Fruit fly (Drosophila melanogaster) whole organism, embryonic: Measurements from ENCODE around the gene CG4382.

ENCODE experiments used
- Abd-B ChIP-seq: fragments of 200-800 bp; sonication (Bioruptor generic); optimal IDR thresholded peaks from 2 replicates; lab custom pipeline; 2018; ENCODE audit warnings: missing biosample characterization, mild to moderate bottlenecking, missing genetic modification characterization, moderate library complexity
- Aef1 ChIP-seq: fragments of 200-800 bp; sonication (Bioruptor generic); IDR thresholded peaks from 3 replicates; pipeline ENCODE4 v1.3.6; 2022; ENCODE audit warnings: missing biosample characterization, missing genetic modification characterization
- Awh ChIP-seq: fragments of 200-800 bp; sonication (Bioruptor generic); IDR thresholded peaks from 2 replicates; pipeline ENCODE4, ENCODE4 v1.3.6; 2022; ENCODE audit warnings: missing biosample characterization, missing genetic modification characterization
- CG10979 ChIP-seq: fragments of 200-800 bp; sonication (Bioruptor generic); optimal IDR thresholded peaks from 2 replicates; lab custom pipeline; 2018; ENCODE audit warnings: missing biosample characterization, mild to moderate bottlenecking, missing genetic modification characterization, moderate library complexity
- CG11695 ChIP-seq: fragments of 200-800 bp; sonication (Bioruptor generic); IDR thresholded peaks from 3 replicates; pipeline ENCODE4 v1.3.6; 2022; ENCODE audit warnings: missing biosample characterization, missing genetic modification characterization
- CG14050 ChIP-seq: fragments of 200-800 bp; sonication (Bioruptor generic); IDR thresholded peaks from 3 replicates; pipeline ENCODE4 v1.3.6; 2022; ENCODE audit warnings: missing biosample characterization, missing genetic modification characterization
- CG14965 ChIP-seq: fragments of 200-800 bp; sonication (Bioruptor generic); optimal IDR thresholded peaks from 2 replicates; lab custom pipeline; 2016; ENCODE audit warnings: missing biosample characterization, missing genetic modification characterization, borderline replicate concordance
- CG18476 ChIP-seq: fragments of 200-800 bp; sonication (Bioruptor generic); optimal IDR thresholded peaks from 2 replicates; lab custom pipeline; 2016; ENCODE audit warnings: missing biosample characterization, mild to moderate bottlenecking, missing genetic modification characterization
- CG18599 ChIP-seq: fragments of 200-800 bp; sonication (Bioruptor generic); optimal IDR thresholded peaks from 3 replicates; lab custom pipeline; 2017; ENCODE audit warnings: missing biosample characterization, missing genetic modification characterization, mild to moderate bottlenecking, moderate library complexity, missing genetic modification reagents
- CG2712 ChIP-seq: fragments of 200-800 bp; optimal IDR thresholded peaks from 3 replicates; lab custom pipeline; 2019; ENCODE audit warnings: missing biosample characterization, mild to moderate bottlenecking, missing genetic modification characterization, moderate library complexity
- CG32532 ChIP-seq: fragments of 200-800 bp; sonication (Bioruptor generic); IDR thresholded peaks from 2 replicates; pipeline ENCODE4 v1.3.6; 2022; ENCODE audit warnings: missing biosample characterization, missing genetic modification characterization
- CG33213 ChIP-seq: fragments of 200-800 bp; sonication (Bioruptor generic); optimal IDR thresholded peaks from 3 replicates; lab custom pipeline; 2016; ENCODE audit warnings: missing biosample characterization, missing genetic modification characterization
- CG3726 ChIP-seq: fragments of 200-800 bp; sonication (Bioruptor generic); IDR thresholded peaks from 3 replicates; pipeline ENCODE4, ENCODE4 v1.3.6; 2022; ENCODE audit warnings: missing biosample characterization, missing genetic modification characterization
- CG6813 ChIP-seq: fragments of 200-800 bp; sonication (Bioruptor generic); optimal IDR thresholded peaks from 2 replicates; lab custom pipeline; 2017; ENCODE audit warnings: missing biosample characterization, missing genetic modification characterization, mild to moderate bottlenecking, moderate library complexity, missing genetic modification reagents
- CG7963 ChIP-seq: fragments of 200-800 bp; sonication (Bioruptor generic); IDR thresholded peaks from 3 replicates; pipeline ENCODE4 v1.3.6; 2022; ENCODE audit warnings: missing biosample characterization, missing genetic modification characterization; ENCODE audit not compliant: partially characterized antibody
- CG8388 ChIP-seq: fragments of 200-800 bp; sonication (Bioruptor generic); optimal IDR thresholded peaks from 2 replicates; lab custom pipeline; 2019; ENCODE audit warnings: missing biosample characterization, mild to moderate bottlenecking, missing genetic modification characterization, moderate library complexity
- CG9932 ChIP-seq: fragments of 200-800 bp; sonication (Bioruptor generic); IDR thresholded peaks from 2 replicates; pipeline ENCODE4 v1.3.6; 2022; ENCODE audit warnings: missing biosample characterization, missing genetic modification characterization
- Camta ChIP-seq: fragments of 200-800 bp; sonication (Bioruptor generic); optimal IDR thresholded peaks from 2 replicates; lab custom pipeline; 2016; ENCODE audit warnings: missing biosample characterization, missing genetic modification characterization
- Dip2 ChIP-seq: fragments of 200-800 bp; sonication (Bioruptor generic); IDR thresholded peaks from 2 replicates; pipeline ENCODE4 v1.3.6; 2022; ENCODE audit warnings: missing biosample characterization, missing genetic modification characterization
- Dip3 ChIP-seq: fragments of 200-800 bp; sonication (Bioruptor generic); optimal IDR thresholded peaks from 3 replicates; lab custom pipeline; 2016; ENCODE audit warnings: missing biosample characterization, missing genetic modification characterization
- Ets97D ChIP-seq: fragments of 200-800 bp; sonication (Bioruptor generic); optimal IDR thresholded peaks from 3 replicates; lab custom pipeline; 2016; ENCODE audit warnings: missing biosample characterization, missing genetic modification characterization
- Fer2 ChIP-seq: fragments of 200-800 bp; sonication (Bioruptor generic); optimal IDR thresholded peaks from 2 replicates; lab custom pipeline; 2018; ENCODE audit warnings: missing biosample characterization, mild to moderate bottlenecking, missing genetic modification characterization, moderate library complexity
- H2.0 ChIP-seq: fragments of 200-800 bp; sonication (Bioruptor generic); IDR thresholded peaks from 2 replicates; pipeline ENCODE4 v1.3.6; 2022; ENCODE audit warnings: missing biosample characterization, missing genetic modification characterization
- HLH4C ChIP-seq: fragments of 200-800 bp; sonication (Bioruptor generic); IDR thresholded peaks from 3 replicates; pipeline ENCODE4 v1.3.6; 2022; ENCODE audit warnings: missing biosample characterization, missing genetic modification characterization; ENCODE audit not compliant: partially characterized antibody
- Lim3 ChIP-seq: fragments of 200-800 bp; sonication (Bioruptor generic); IDR thresholded peaks from 2 replicates; pipeline ENCODE4 v1.3.6; 2022; ENCODE audit warnings: missing biosample characterization, missing genetic modification characterization
- Lpt ChIP-seq: fragments of >200 bp; optimal IDR thresholded peaks from 2 replicates; lab custom pipeline; 2018; ENCODE audit warnings: missing biosample characterization, missing genetic modification characterization
- Mad ChIP-seq: fragments of 200-800 bp; sonication (Bioruptor generic); optimal IDR thresholded peaks from 2 replicates; lab custom pipeline; 2016; ENCODE audit warnings: missing biosample characterization, missing genetic modification characterization
- Max ChIP-seq: fragments of 200-800 bp; sonication (Bioruptor generic); optimal IDR thresholded peaks from 2 replicates; lab custom pipeline; 2016; ENCODE audit warnings: missing biosample characterization, mild to moderate bottlenecking, missing genetic modification characterization
- Mrtf ChIP-seq: fragments of 200-800 bp; sonication (Bioruptor generic); IDR thresholded peaks from 3 replicates; pipeline ENCODE4 v1.3.6; 2022; ENCODE audit warnings: missing biosample characterization, missing genetic modification characterization
- Nf-YB ChIP-seq: fragments of 200-800 bp; sonication (Bioruptor generic); optimal IDR thresholded peaks from 3 replicates; lab custom pipeline; 2019; ENCODE audit warnings: missing biosample characterization, mild to moderate bottlenecking, missing genetic modification characterization, moderate library complexity
- TFAM ChIP-seq: fragments of 200-800 bp; sonication (Bioruptor generic); optimal IDR thresholded peaks from 2 replicates; lab custom pipeline; 2017; ENCODE audit warnings: missing biosample characterization, missing genetic modification characterization, inconsistent platforms
- da ChIP-seq: fragments of 200-800 bp; sonication (Bioruptor generic); optimal IDR thresholded peaks from 2 replicates; lab custom pipeline; 2016; ENCODE audit warnings: missing biosample characterization, missing genetic modification characterization
- disco-r ChIP-seq: fragments of 200-800 bp; sonication (Bioruptor generic); optimal IDR thresholded peaks from 2 replicates; lab custom pipeline; 2016; ENCODE audit warnings: missing biosample characterization, missing genetic modification characterization
- dmrt11E ChIP-seq: fragments of 200-800 bp; sonication (Bioruptor generic); optimal IDR thresholded peaks from 3 replicates; lab custom pipeline; 2018; ENCODE audit warnings: missing biosample characterization, mild to moderate bottlenecking, missing genetic modification characterization, moderate library complexity
- dpn ChIP-seq, 2 experiments: fragments of 200-800 bp; sonication (Bioruptor generic); optimal IDR thresholded peaks; 3 replicates each; lab custom pipeline; 2016; ENCODE audit warnings: missing biosample characterization in 2 of 2, missing genetic modification characterization in 2 of 2
- fu2 ChIP-seq: fragments of 200-800 bp; sonication (Bioruptor generic); optimal IDR thresholded peaks from 2 replicates; lab custom pipeline; 2016; ENCODE audit warnings: missing biosample characterization, missing genetic modification characterization
- gcm ChIP-seq: fragments of 200-800 bp; sonication (Bioruptor generic); optimal IDR thresholded peaks from 2 replicates; lab custom pipeline; 2019; ENCODE audit warnings: missing biosample characterization, mild to moderate bottlenecking, missing genetic modification characterization, moderate library complexity
- gro ChIP-seq: fragments of 200-800 bp; sonication (Bioruptor generic); optimal IDR thresholded peaks from 2 replicates; lab custom pipeline; 2016; ENCODE audit warnings: missing biosample characterization, missing genetic modification characterization
- jumu ChIP-seq: fragments of 200-800 bp; sonication (Bioruptor generic); optimal IDR thresholded peaks from 3 replicates; lab custom pipeline; 2016; ENCODE audit warnings: missing biosample characterization, missing genetic modification characterization
- pb ChIP-seq: fragments of 200-800 bp; sonication (Bioruptor generic); optimal IDR thresholded peaks from 3 replicates; lab custom pipeline; 2016; ENCODE audit warnings: missing biosample characterization, missing genetic modification characterization
- pfk ChIP-seq: fragments of 200-800 bp; sonication (Bioruptor generic); optimal IDR thresholded peaks from 2 replicates; lab custom pipeline; 2018; ENCODE audit warnings: missing biosample characterization, mild to moderate bottlenecking, missing genetic modification characterization, moderate library complexity
- pros ChIP-seq: fragments of 200-800 bp; sonication (Bioruptor generic); optimal IDR thresholded peaks from 3 replicates; lab custom pipeline; 2019; ENCODE audit warnings: missing biosample characterization, mild to moderate bottlenecking, missing genetic modification characterization, moderate library complexity
- ranshi ChIP-seq: fragments of 200-800 bp; sonication (Bioruptor generic); IDR thresholded peaks from 2 replicates; pipeline ENCODE4 v1.3.6; 2022; ENCODE audit warnings: missing biosample characterization, missing genetic modification characterization
- repo ChIP-seq: fragments of 200-800 bp; sonication (Bioruptor generic); optimal IDR thresholded peaks from 2 replicates; lab custom pipeline; 2016; ENCODE audit warnings: missing biosample characterization, missing genetic modification characterization
- schlank ChIP-seq: fragments of 200-800 bp; sonication (Bioruptor generic); optimal IDR thresholded peaks from 2 replicates; lab custom pipeline; 2018; ENCODE audit warnings: missing biosample characterization, mild to moderate bottlenecking, missing genetic modification characterization
- sr ChIP-seq: fragments of 200-800 bp; sonication (Bioruptor generic); IDR thresholded peaks from 3 replicates; pipeline ENCODE4 v1.3.6; 2022; ENCODE audit warnings: missing biosample characterization, missing genetic modification characterization
- ssp ChIP-seq: fragments of 200-800 bp; sonication (Bioruptor generic); IDR thresholded peaks from 2 replicates; pipeline ENCODE4 v1.3.6; 2022; ENCODE audit warnings: missing biosample characterization, missing genetic modification characterization
- tna ChIP-seq: fragments of 200-800 bp; sonication (Bioruptor generic); IDR thresholded peaks from 2 replicates; pipeline ENCODE4 v1.3.6; 2022; ENCODE audit warnings: missing biosample characterization, missing genetic modification characterization; ENCODE audit not compliant: partially characterized antibody
- unc-4 ChIP-seq: fragments of 200-800 bp; sonication (Bioruptor generic); IDR thresholded peaks from 2 replicates; pipeline ENCODE4 v1.3.6; 2022; ENCODE audit warnings: missing biosample characterization, missing genetic modification characterization; ENCODE audit not compliant: partially characterized antibody
- zen ChIP-seq: fragments of 200-800 bp; sonication (Bioruptor generic); optimal IDR thresholded peaks from 3 replicates; lab custom pipeline; 2018; ENCODE audit warnings: missing biosample characterization, mild to moderate bottlenecking, missing genetic modification characterization, moderate library complexity

The CG4382 gene

DNA sequence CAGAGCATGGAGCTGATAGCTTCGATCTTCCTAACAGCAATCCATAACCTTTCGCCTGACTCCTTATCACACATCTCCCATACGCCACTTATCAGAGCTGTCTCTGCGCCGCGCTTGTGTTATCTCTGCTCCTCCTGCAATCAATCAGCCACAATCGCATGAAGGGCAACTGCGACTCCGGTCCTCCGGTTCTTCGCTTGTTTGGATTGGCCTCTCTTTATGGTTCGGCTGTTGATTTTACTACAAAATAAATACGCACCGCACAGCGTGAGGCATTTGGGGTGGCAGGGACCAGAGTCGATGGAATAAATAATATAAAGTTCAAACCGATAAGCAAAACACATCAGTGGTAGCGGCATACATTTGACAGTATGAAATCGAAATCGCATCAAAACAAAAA, 32.4 kb upstream of the CG4382 start (continued):
- TF ChIP-seq Abd-B (GFP tag; lab: Kevin White, UChicago) (no peak), TFAM (GFP tag; lab: Kevin White, UChicago) (no peak), Camta (GFP tag; lab: Kevin White, UChicago) (peak; percentile 63), pros (GFP tag; lab: Kevin White, UChicago) (peak; percentile 24), unc-4 (GFP tag; lab: Robert Waterston, UW) (no peak), Ets97D (GFP tag; lab: Kevin White, UChicago) (peak; percentile 44), CG32532 (GFP tag; lab: Robert Waterston, UW) (no peak), schlank (tag; lab: Kevin White, UChicago) (peak; percentile 8), pb (GFP tag; lab: Kevin White, UChicago) (peak; percentile 37), CG18599 (GFP tag; lab: Kevin White, UChicago) (peak; percentile 73), repo (peak; percentile 25), CG3726 (GFP tag; lab: Robert Waterston, UW) (0 out of 3 replicates have a peak, but pooled peaks have one; percentile 29), disco-r (GFP tag; lab: Kevin White, UChicago) (peak; percentile 1), sr (GFP tag; lab: Robert Waterston, UW) (peak; percentile 64; the same call in 2 of the 3 replicates), HLH4C (no peak), CG9932 (GFP tag; lab: Robert Waterston, UW) (peak; percentile 41; the same call in 1 of the 2 replicates), Awh (GFP tag; lab: Robert Waterston, UW) (peak; percentile 84), jumu (GFP tag; lab: Kevin White, UChicago) (peak; percentile 43), pfk (GFP tag; lab: Kevin White, UChicago) (peak; percentile 55), dpn (GFP tag; optimal IDR thresholded peaks at IDR 0.05; lab: Kevin White, UChicago) (peak in 1 of 2 experiments; percentile 63), zen (tag; lab: Kevin White, UChicago) (peak; percentile 27), CG14050 (0 out of 3 replicates have a peak, but pooled peaks have one; percentile 16), Mad (peak; percentile 8), Nf-YB (GFP tag; lab: Kevin White, UChicago) (peak; percentile 52), CG14965 (GFP tag; lab: Kevin White, UChicago) (peak; percentile 55), Fer2 (peak; percentile 34), Aef1 (no peak), H2.0 (GFP tag; lab: Robert Waterston, UW) (0 out of 2 replicates have a peak, but pooled peaks have one; percentile 20), CG6813 (GFP tag; lab: Kevin White, UChicago) (peak; percentile 91), CG8388 (GFP tag; lab: Kevin White, UChicago) (no peak), ssp (no peak; the same call in 1 of the 2 replicates), fu2 (no peak), Dip3 (GFP tag; lab: Kevin White, UChicago) (no peak), tna (GFP tag; lab: Robert Waterston, UW) (no peak), Max (GFP tag; lab: Kevin White, UChicago) (peak; percentile 42), CG2712 (peak; percentile 71), gro (GFP tag; lab: Kevin White, UChicago) (no peak), CG18476 (GFP tag; lab: Kevin White, UChicago) (peak; percentile 56), CG7963 (GFP tag; lab: Robert Waterston, UW) (no peak), da (GFP tag; lab: Kevin White, UChicago) (no peak), ranshi (GFP tag; lab: Robert Waterston, UW) (peak; percentile 26; the same call in 1 of the 2 replicates), CG11695 (GFP tag; lab: Robert Waterston, UW) (peak; percentile 55; the same call in 2 of the 3 replicates), CG33213 (peak; percentile 79), Dip2 (GFP tag; lab: Robert Waterston, UW) (no peak), dmrt11E (tag; lab: Kevin White, UChicago) (peak; percentile 83), CG10979 (tag; lab: Kevin White, UChicago) (peak; percentile 50), Lpt (no peak), Lim3 (GFP tag; lab: Robert Waterston, UW) (no peak), gcm (GFP tag; lab: Kevin White, UChicago) (peak; percentile 78), Mrtf (peak; percentile 49; the same call in 1 of the 3 replicates)
